Fruit fly (Drosophila melanogaster) whole organism, embryonic: ENCODE measurements around the gene nudC.

Source experiments
- Antp ChIP-seq: fragments of 200-800 bp; sonication (Bioruptor generic); optimal IDR thresholded peaks from 3 replicates; lab custom pipeline; 2016; ENCODE audit warnings: missing biosample characterization, missing genetic modification characterization
- Bteb2 ChIP-seq: fragments of 200-800 bp; sonication (Bioruptor generic); optimal IDR thresholded peaks from 2 replicates; lab custom pipeline; 2016; ENCODE audit warnings: missing biosample characterization, missing genetic modification characterization
- CG10147 ChIP-seq: fragments of 200-800 bp; sonication (Bioruptor generic); optimal IDR thresholded peaks from 2 replicates; lab custom pipeline; 2019; ENCODE audit warnings: missing biosample characterization, mild to moderate bottlenecking, missing genetic modification characterization, moderate library complexity
- CG10209 ChIP-seq: fragments of 200-800 bp; sonication (Bioruptor generic); optimal IDR thresholded peaks from 3 replicates; lab custom pipeline; 2017; ENCODE audit warnings: missing biosample characterization, mild to moderate bottlenecking, missing genetic modification characterization, missing genetic modification reagents
- CG11695 ChIP-seq: fragments of 200-800 bp; sonication (Bioruptor generic); IDR thresholded peaks from 3 replicates; pipeline ENCODE4 v1.3.6; 2022; ENCODE audit warnings: missing biosample characterization, missing genetic modification characterization
- CG11696 ChIP-seq: fragments of 200-800 bp; sonication (Bioruptor generic); IDR thresholded peaks from 2 replicates; pipeline ENCODE4 v1.3.6; 2022; ENCODE audit warnings: missing biosample characterization, missing genetic modification characterization
- CG12236 ChIP-seq: fragments of 200-800 bp; sonication (Bioruptor generic); optimal IDR thresholded peaks from 2 replicates; lab custom pipeline; 2016; ENCODE audit warnings: missing biosample characterization, missing genetic modification characterization
- CG1233 ChIP-seq: fragments of 200-800 bp; sonication (Bioruptor generic); optimal IDR thresholded peaks from 4 replicates; lab custom pipeline; 2018; ENCODE audit warnings: missing biosample characterization, mild to moderate bottlenecking, missing genetic modification characterization
- CG12942 ChIP-seq: fragments of 200-800 bp; sonication (Bioruptor generic); optimal IDR thresholded peaks from 3 replicates; lab custom pipeline; 2016; ENCODE audit warnings: missing biosample characterization, missing genetic modification characterization
- CG14014 ChIP-seq: fragments of 200-800 bp; sonication (Bioruptor generic); IDR thresholded peaks from 2 replicates; pipeline ENCODE4 v1.3.6; 2022; ENCODE audit warnings: missing biosample characterization, missing genetic modification characterization
- CG14441 ChIP-seq: fragments of 200-800 bp; sonication (Bioruptor generic); IDR thresholded peaks from 2 replicates; pipeline ENCODE4 v1.3.6; 2022; ENCODE audit warnings: missing biosample characterization, missing genetic modification characterization
- CG15011 ChIP-seq: fragments of 200-800 bp; sonication (Bioruptor generic); optimal IDR thresholded peaks from 3 replicates; lab custom pipeline; 2018; ENCODE audit warnings: missing biosample characterization, mild to moderate bottlenecking, missing genetic modification characterization
- CG1602 ChIP-seq: fragments of 200-800 bp; sonication (Bioruptor generic); optimal IDR thresholded peaks from 3 replicates; lab custom pipeline; 2016; ENCODE audit warnings: missing biosample characterization, missing genetic modification characterization
- CG16813 ChIP-seq: fragments of 200-800 bp; sonication (Bioruptor generic); IDR thresholded peaks from 3 replicates; pipeline ENCODE4 v1.3.6; 2022; ENCODE audit warnings: missing biosample characterization, missing genetic modification characterization; ENCODE audit not compliant: partially characterized antibody
- CG17568 ChIP-seq: fragments of 200-800 bp; sonication (Bioruptor generic); optimal IDR thresholded peaks from 2 replicates; lab custom pipeline; 2018; ENCODE audit warnings: missing biosample characterization, mild to moderate bottlenecking, missing genetic modification characterization, moderate library complexity
- CG18764 ChIP-seq: fragments of 200-800 bp; sonication (Bioruptor generic); optimal IDR thresholded peaks from 3 replicates; lab custom pipeline; 2016; ENCODE audit warnings: missing biosample characterization, missing genetic modification characterization
- CG2875 ChIP-seq: fragments of 200-800 bp; sonication (Bioruptor generic); optimal IDR thresholded peaks from 2 replicates; lab custom pipeline; 2017; ENCODE audit warnings: missing biosample characterization, mild to moderate bottlenecking, missing genetic modification characterization, missing genetic modification reagents
- CG31441 ChIP-seq: fragments of 200-800 bp; sonication (Bioruptor generic); IDR thresholded peaks from 2 replicates; pipeline ENCODE4 v1.3.6; 2022; ENCODE audit warnings: missing biosample characterization, missing genetic modification characterization
- CG34422 ChIP-seq: fragments of 200-800 bp; sonication (Bioruptor generic); IDR thresholded peaks from 3 replicates; pipeline ENCODE4 v1.3.6; 2022; ENCODE audit warnings: missing biosample characterization, missing genetic modification characterization
- CG4360 ChIP-seq: fragments of 200-800 bp; sonication (Bioruptor generic); IDR thresholded peaks from 2 replicates; pipeline ENCODE4 v1.3.6; 2022; ENCODE audit warnings: missing biosample characterization, missing genetic modification characterization
- CG7372 ChIP-seq: fragments of 200-800 bp; sonication (Bioruptor generic); IDR thresholded peaks from 2 replicates; pipeline ENCODE4 v1.3.6; 2022; ENCODE audit warnings: missing biosample characterization, missing genetic modification characterization
- CG8765 ChIP-seq: fragments of 200-800 bp; sonication (Bioruptor generic); IDR thresholded peaks from 2 replicates; pipeline ENCODE4 v1.3.6; 2022; ENCODE audit warnings: missing biosample characterization, missing genetic modification characterization
- D ChIP-seq, 2 experiments: fragments of 200-800 bp in 1 of 2; fragments of >200 bp in 1 of 2; sonication (Bioruptor generic) in 1 of 2; optimal IDR thresholded peaks; 2 replicates in 1 of 2; 3 replicates in 1 of 2; lab custom pipeline; 2017; ENCODE audit warnings: mild to moderate bottlenecking in 1 of 2, missing biosample characterization in 1 of 2, missing genetic modification characterization in 1 of 2, missing genetic modification reagents in 1 of 2
- Fer2 ChIP-seq: fragments of 200-800 bp; sonication (Bioruptor generic); optimal IDR thresholded peaks from 2 replicates; lab custom pipeline; 2018; ENCODE audit warnings: missing biosample characterization, mild to moderate bottlenecking, missing genetic modification characterization, moderate library complexity
- Fer3 ChIP-seq: fragments of 200-800 bp; sonication (Bioruptor generic); optimal IDR thresholded peaks from 2 replicates; lab custom pipeline; 2018; ENCODE audit warnings: missing biosample characterization, mild to moderate bottlenecking, missing genetic modification characterization, moderate library complexity
- H2.0 ChIP-seq: fragments of 200-800 bp; sonication (Bioruptor generic); IDR thresholded peaks from 2 replicates; pipeline ENCODE4 v1.3.6; 2022; ENCODE audit warnings: missing biosample characterization, missing genetic modification characterization
- Hsf ChIP-seq: fragments of 200-800 bp; sonication (Bioruptor generic); optimal IDR thresholded peaks from 3 replicates; lab custom pipeline; 2016; ENCODE audit warnings: missing biosample characterization, missing genetic modification characterization
- Lhr ChIP-seq: fragments of 200-800 bp; sonication (Bioruptor generic); optimal IDR thresholded peaks from 3 replicates; lab custom pipeline; 2017; ENCODE audit warnings: mild to moderate bottlenecking, missing biosample characterization, missing genetic modification reagents, missing genetic modification characterization
- MTF-1 ChIP-seq: fragments of 200-800 bp; sonication (Bioruptor generic); optimal IDR thresholded peaks from 2 replicates; lab custom pipeline; 2018; ENCODE audit warnings: missing biosample characterization, mild to moderate bottlenecking, missing genetic modification characterization, borderline replicate concordance
- Med ChIP-seq: fragments of 200-800 bp; sonication (Bioruptor generic); peaks from one replicate; lab custom pipeline; 2016; ENCODE audit warnings: missing biosample characterization, missing genetic modification characterization, mild to moderate bottlenecking, inconsistent platforms, moderate library complexity
- Meics ChIP-seq: fragments of 200-800 bp; sonication (Bioruptor generic); optimal IDR thresholded peaks from 2 replicates; lab custom pipeline; 2017; ENCODE audit warnings: missing biosample characterization, mild to moderate bottlenecking, missing genetic modification characterization
- Neu2 ChIP-seq: fragments of 200-800 bp; sonication (Bioruptor generic); optimal IDR thresholded peaks from 3 replicates; lab custom pipeline; 2016; ENCODE audit warnings: missing biosample characterization, missing genetic modification characterization, borderline replicate concordance
- Nf-YB ChIP-seq: fragments of 200-800 bp; sonication (Bioruptor generic); optimal IDR thresholded peaks from 3 replicates; lab custom pipeline; 2019; ENCODE audit warnings: missing biosample characterization, mild to moderate bottlenecking, missing genetic modification characterization, moderate library complexity
- Optix ChIP-seq: fragments of 200-800 bp; sonication (Bioruptor generic); IDR thresholded peaks from 3 replicates; pipeline ENCODE4 v1.3.6; 2022; ENCODE audit warnings: missing biosample characterization, missing genetic modification characterization
- Ssrp ChIP-seq: fragments of 200-800 bp; sonication (Bioruptor generic); optimal IDR thresholded peaks from 2 replicates; lab custom pipeline; 2018; ENCODE audit warnings: missing biosample characterization, mild to moderate bottlenecking, missing genetic modification characterization, moderate library complexity
- Xbp1 ChIP-seq: fragments of 200-800 bp; sonication (Bioruptor generic); optimal IDR thresholded peaks from 3 replicates; lab custom pipeline; 2016; ENCODE audit warnings: missing biosample characterization, mild to moderate bottlenecking, missing genetic modification characterization
- cas ChIP-seq: fragments of 200-800 bp; sonication (Bioruptor generic); IDR thresholded peaks from 2 replicates; pipeline ENCODE4 v1.3.6; 2022; ENCODE audit warnings: missing biosample characterization, missing genetic modification characterization
- crp ChIP-seq, 2 experiments: fragments of 200-800 bp; sonication (Bioruptor generic); optimal IDR thresholded peaks; 2 replicates in 1 of 2; 3 replicates in 1 of 2; lab custom pipeline; 2017; ENCODE audit warnings: missing biosample characterization in 2 of 2, missing genetic modification characterization in 2 of 2, mild to moderate bottlenecking in 1 of 2, moderate library complexity in 1 of 2
- dati ChIP-seq: fragments of 200-800 bp; sonication (Bioruptor generic); IDR thresholded peaks from 2 replicates; pipeline ENCODE4 v1.3.6; 2022; ENCODE audit warnings: missing biosample characterization, missing genetic modification characterization
- fd3F ChIP-seq: fragments of 200-800 bp; sonication (Bioruptor generic); optimal IDR thresholded peaks from 2 replicates; lab custom pipeline; 2018; ENCODE audit warnings: missing biosample characterization, mild to moderate bottlenecking, missing genetic modification characterization, moderate library complexity
- ftz-f1 ChIP-seq: fragments of 200-800 bp; sonication (Bioruptor generic); optimal IDR thresholded peaks from 2 replicates; lab custom pipeline; 2016; ENCODE audit warnings: missing biosample characterization, missing genetic modification characterization
- ham ChIP-seq: fragments of 200-800 bp; sonication (Bioruptor generic); IDR thresholded peaks from 2 replicates; pipeline ENCODE4 v1.3.6; 2022; ENCODE audit warnings: missing biosample characterization, missing genetic modification characterization
- mirr ChIP-seq: fragments of 200-800 bp; sonication (Bioruptor generic); optimal IDR thresholded peaks from 3 replicates; lab custom pipeline; 2018; ENCODE audit warnings: missing biosample characterization, mild to moderate bottlenecking, missing genetic modification characterization
- pfk ChIP-seq: fragments of 200-800 bp; sonication (Bioruptor generic); optimal IDR thresholded peaks from 2 replicates; lab custom pipeline; 2018; ENCODE audit warnings: missing biosample characterization, mild to moderate bottlenecking, missing genetic modification characterization, moderate library complexity
- rib ChIP-seq: fragments of 200-800 bp; sonication (Bioruptor generic); IDR thresholded peaks from 2 replicates; pipeline ENCODE4 v1.3.6; 2022; ENCODE audit warnings: missing biosample characterization, missing genetic modification characterization
- slbo ChIP-seq: fragments of 200-800 bp; sonication (Bioruptor generic); IDR thresholded peaks from 2 replicates; pipeline ENCODE4 v1.3.6; 2022; ENCODE audit warnings: missing biosample characterization, missing genetic modification characterization
- tgo ChIP-seq: fragments of 200-800 bp; sonication (Bioruptor generic); IDR thresholded peaks from 3 replicates; pipeline ENCODE4 v1.3.6; 2022; ENCODE audit warnings: missing biosample characterization, missing genetic modification characterization
- twi ChIP-seq: fragments of 200-800 bp; optimal IDR thresholded peaks from 2 replicates; lab custom pipeline; 2019; ENCODE audit warnings: missing biosample characterization, mild to moderate bottlenecking, missing genetic modification characterization, moderate library complexity
- wdn ChIP-seq: fragments of 200-800 bp; sonication (Bioruptor generic); IDR thresholded peaks from 2 replicates; pipeline ENCODE4 v1.3.6; 2022; ENCODE audit warnings: missing biosample characterization, missing genetic modification characterization
- yki ChIP-seq: fragments of >200 bp; optimal IDR thresholded peaks from 3 replicates; lab custom pipeline; 2018

Gene nudC

dm6 chr3L:16806823-16807325 lies 2.1 kb downstream of the nudC start (continued):
- TF ChIP-seq CG4360 (GFP tag; lab: Robert Waterston, UW) (no peak), Bteb2 (no peak), Optix (GFP tag; lab: Robert Waterston, UW) (no peak), CG15011 (GFP tag; lab: Kevin White, UChicago) (peak; percentile 63), CG34422 (GFP tag; lab: Robert Waterston, UW) (no peak), CG14014 (peak; percentile 28; the same call in 1 of the 2 replicates), CG2875 (GFP tag; lab: Kevin White, UChicago) (peak; percentile 20), twi (tag; lab: Kevin White, UChicago) (peak; percentile 25), CG1602 (GFP tag; lab: Kevin White, UChicago) (peak; percentile 66), CG7372 (0 out of 2 replicates have a peak, but pooled peaks have one; percentile 9), CG17568 (GFP tag; lab: Kevin White, UChicago) (peak; percentile 5), CG31441 (GFP tag; lab: Robert Waterston, UW) (peak; percentile 85), CG11695 (GFP tag; lab: Robert Waterston, UW) (peak; percentile 56; the same call in 2 of the 3 replicates), Xbp1 (GFP tag; lab: Kevin White, UChicago) (peak; percentile 64), MTF-1 (no peak), CG10209 (GFP tag; lab: Kevin White, UChicago) (peak; percentile 78), Nf-YB (peak; percentile 43), wdn (GFP tag; lab: Robert Waterston, UW) (0 out of 2 replicates have a peak, but pooled peaks have one; percentile 3), Fer2 (tag; lab: Kevin White, UChicago) (peak; percentile 28), Fer3 (tag; lab: Kevin White, UChicago) (peak; percentile 65), Ssrp (peak; percentile 80), Neu2 (no peak), CG16813 (GFP tag; lab: Robert Waterston, UW) (no peak), CG18764 (peak; percentile 43), CG1233 (GFP tag; lab: Kevin White, UChicago) (peak; percentile 76), Lhr (peak; percentile 35), CG14441 (GFP tag; lab: Robert Waterston, UW) (0 out of 2 replicates have a peak, but pooled peaks have one; percentile 21), CG12236 (no peak), ham (GFP tag; lab: Robert Waterston, UW) (no peak), CG11696 (GFP tag; lab: Robert Waterston, UW) (peak; percentile 84), pfk (GFP tag; lab: Kevin White, UChicago) (no peak), slbo (GFP tag; lab: Robert Waterston, UW) (peak; percentile 63; the same call in 1 of the 2 replicates), mirr (GFP tag; lab: Kevin White, UChicago) (no peak), Med (peak; percentile 33), tgo (peak; percentile 54; the same call in 1 of the 3 replicates), CG8765 (GFP tag; lab: Robert Waterston, UW) (no peak), yki (lab: Kevin White, UChicago) (no peak), CG10147 (GFP tag; lab: Kevin White, UChicago) (peak; percentile 73), cas (GFP tag; lab: Robert Waterston, UW) (no peak), crp (GFP tag; optimal IDR thresholded peaks at IDR 0.05; lab: Kevin White, UChicago) (peak in 1 of 2 experiments; percentile 10), CG12942 (GFP tag; lab: Kevin White, UChicago) (no peak), Antp (GFP tag; lab: Kevin White, UChicago) (no peak), Meics (GFP tag; lab: Kevin White, UChicago) (peak; percentile 82), fd3F (GFP tag; lab: Kevin White, UChicago) (peak; percentile 59), dati (GFP tag; lab: Robert Waterston, UW) (0 out of 2 replicates have a peak, but pooled peaks have one; percentile 21), D (optimal IDR thresholded peaks at IDR 0.05; lab: Kevin White, UChicago) (no peak), D (GFP tag; optimal IDR thresholded peaks at IDR 0.05; lab: Kevin White, UChicago) (peak; percentile 73), H2.0 (GFP tag; lab: Robert Waterston, UW) (peak; percentile 9; the same call in 1 of the 2 replicates), rib (no peak), ftz-f1 (GFP tag; lab: Kevin White, UChicago) (no peak), Hsf (peak; percentile 11)
